Worm (Caenorhabditis elegans) whole organism, mixed stage, embryonic: ENCODE results near the gene F53B2.5.
"Not testable (repeated sequence)": the region's sequence is repeated elsewhere in the genome, so short reads cannot be mapped to it uniquely, and the experiment has no call there.

Source experiments
- elt-3 ChIP-seq: fragments of 150-350 bp; optimal IDR thresholded peaks from 2 replicates; lab custom pipeline; 2014; ENCODE audit warnings: missing biosample characterization, missing genetic modification characterization
- lin-13 ChIP-seq: fragments of 150-350 bp; optimal IDR thresholded peaks from 2 replicates; lab custom pipeline; 2014; ENCODE audit warnings: missing biosample characterization, missing genetic modification characterization
- mep-1 ChIP-seq: fragments of 150-350 bp; optimal IDR thresholded peaks from 2 replicates; lab custom pipeline; 2017; ENCODE audit warnings: missing biosample characterization, missing genetic modification reagents, missing genetic modification characterization, inconsistent platforms
- unc-62 ChIP-seq: fragments of 150-350 bp; optimal IDR thresholded peaks from 2 replicates; lab custom pipeline; 2014; ENCODE audit warnings: missing biosample characterization, missing genetic modification reagents, missing genetic modification characterization

DNA sequence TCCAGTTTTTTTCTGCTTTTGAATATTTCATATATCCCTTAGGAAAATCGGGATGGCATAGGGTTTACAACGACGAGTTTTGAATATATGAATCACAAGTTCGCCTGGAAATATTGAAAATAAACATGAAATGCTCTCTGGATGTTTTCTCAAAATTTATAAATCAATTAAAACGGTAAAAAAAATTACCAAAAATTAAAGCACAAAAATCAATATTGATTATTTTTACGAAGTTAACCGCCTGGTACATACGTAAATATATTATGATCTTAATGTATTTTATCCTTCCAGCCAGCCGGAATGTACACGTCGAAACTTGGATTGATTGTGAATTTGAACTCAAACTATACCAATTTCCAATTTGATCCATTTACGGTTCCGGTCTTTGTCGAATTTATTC lies 25.6 kb downstream of the F53B2.5 start, which contains the start of gene sru-17:
- not testable (repeated sequence) for TF ChIP-seq unc-62 (GFP tag; lab: Kevin White, UChicago); mep-1 (tag; lab: Kevin White, UChicago); elt-3 (tag; lab: Kevin White, UChicago); lin-13
